Fruit fly (Drosophila melanogaster): ENCODE data around the gene hzg.

hzg gene

DNA sequence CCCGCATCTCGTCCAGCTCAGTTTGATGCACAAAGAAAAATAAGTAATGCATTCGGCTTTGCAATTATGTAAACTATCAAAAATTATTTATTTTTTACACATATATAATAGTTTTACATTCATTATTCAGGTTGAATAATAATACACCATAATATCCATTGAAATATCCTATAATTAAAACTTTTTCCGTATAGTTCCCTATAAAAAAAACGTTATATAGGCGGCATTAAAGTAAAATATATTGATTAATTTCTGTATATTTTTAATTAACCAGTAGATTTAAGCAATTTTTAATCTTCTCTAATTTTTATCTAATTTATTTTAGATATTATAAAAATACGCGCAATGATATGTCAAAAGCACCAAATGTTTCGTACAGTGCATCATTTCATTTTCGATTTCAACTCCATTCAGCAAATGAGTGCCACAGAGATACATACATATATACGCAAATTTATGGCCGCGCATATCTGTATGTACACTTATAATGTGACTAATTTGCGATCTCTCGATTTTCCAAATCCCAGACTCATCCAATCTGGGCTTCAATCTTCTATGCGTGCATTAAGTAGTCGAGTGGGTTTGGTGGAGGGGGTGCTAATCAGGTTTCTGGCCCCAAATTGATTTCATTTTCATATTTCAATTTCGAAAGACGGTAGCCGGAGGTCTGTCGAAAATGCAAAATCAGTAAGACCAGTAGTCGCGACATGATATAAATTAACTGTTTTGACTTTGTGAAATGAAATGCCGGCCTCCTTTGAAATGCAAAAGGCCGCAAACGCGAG is 8.9 kb upstream of the hzg start (continued):
- TF ChIP-seq CG10267 (tag; optimal IDR thresholded peaks at IDR 0.05) (peak; percentile 33), luna (GFP tag; optimal IDR thresholded peaks at IDR 0.05) (no peak), kni (GFP tag; optimal IDR thresholded peaks at IDR 0.05) (no peak), CG11695 (GFP tag; IDR thresholded peaks at IDR 0.05) (no peak), CG31441 (GFP tag; IDR thresholded peaks at IDR 0.05) (peak; percentile 63), zen (tag; optimal IDR thresholded peaks at IDR 0.05) (no peak), gem (tag; optimal IDR thresholded peaks at IDR 0.05) (peak; percentile 59), CG7839 (tag; optimal IDR thresholded peaks at IDR 0.05) (peak; percentile 29), Blimp-1 (GFP tag; optimal IDR thresholded peaks at IDR 0.05) (peak; percentile 35), C15 (GFP tag; IDR thresholded peaks at IDR 0.05) (no peak), CG8924 (tag; optimal IDR thresholded peaks at IDR 0.05) (peak; percentile 22), Sox102F (GFP tag; optimal IDR thresholded peaks at IDR 0.05) (peak; percentile 29), CG14965 (GFP tag; optimal IDR thresholded peaks at IDR 0.05; ENCODE audit: borderline replicate concordance) (no peak), CG3847 (GFP tag; IDR thresholded peaks at IDR 0.05) (no peak), tx (GFP tag; optimal IDR thresholded peaks at IDR 0.05) (no peak), Lim3 (GFP tag; IDR thresholded peaks at IDR 0.05) (no peak), ato (GFP tag; IDR thresholded peaks at IDR 0.05; ENCODE audit: partially characterized antibody) (no peak), cad (GFP tag; optimal IDR thresholded peaks at IDR 0.05) (no peak), CG10979 (tag; optimal IDR thresholded peaks at IDR 0.05) (peak; percentile 35), abd-A (tag; optimal IDR thresholded peaks at IDR 0.05) (peak; percentile 63), crp (GFP tag; optimal IDR thresholded peaks at IDR 0.05) (no peak), corto (GFP tag; optimal IDR thresholded peaks at IDR 0.05) (no peak), fd96Cb (tag; optimal IDR thresholded peaks at IDR 0.05) (peak; percentile 20), CoRest (tag; optimal IDR thresholded peaks at IDR 0.05) (peak; percentile 37), ci (GFP tag; IDR thresholded peaks at IDR 0.05) (no peak), dmrt11E (tag; optimal IDR thresholded peaks at IDR 0.05) (peak; percentile 60), wdn (GFP tag; IDR thresholded peaks at IDR 0.05) (no peak), z (GFP tag; IDR thresholded peaks at IDR 0.05) (no peak), bsh (GFP tag; optimal IDR thresholded peaks at IDR 0.05) (peak in 1 of 2 experiments; percentile 3), Six4 (GFP tag; optimal IDR thresholded peaks at IDR 0.05) (no peak), hb (GFP tag; IDR thresholded peaks at IDR 0.05; ENCODE audit: partially characterized antibody) (no peak), Vsx1 (GFP tag; optimal IDR thresholded peaks at IDR 0.05) (peak; percentile 25), emc (GFP tag; optimal IDR thresholded peaks at IDR 0.05) (no peak), Elba2 (GFP tag; optimal IDR thresholded peaks at IDR 0.05) (no peak), D19B (GFP tag; optimal IDR thresholded peaks at IDR 0.05) (no peak), pb (GFP tag; optimal IDR thresholded peaks at IDR 0.05) (no peak), CG11093 (GFP tag; IDR thresholded peaks at IDR 0.05) (no peak), unpg (GFP tag; optimal IDR thresholded peaks at IDR 0.05) (no peak), Max (GFP tag; optimal IDR thresholded peaks at IDR 0.05) (no peak), Dref (GFP tag; IDR thresholded peaks at IDR 0.05) (no peak), sob (GFP tag; IDR thresholded peaks at IDR 0.05) (no peak), phol (tag; optimal IDR thresholded peaks at IDR 0.05) (peak; percentile 43), Hr51 (GFP tag; optimal IDR thresholded peaks at IDR 0.05) (peak in 1 of 2 experiments; percentile 55), CG7987 (GFP tag; optimal IDR thresholded peaks at IDR 0.05) (no peak), Scr (GFP tag; IDR thresholded peaks at IDR 0.05; ENCODE audit: partially characterized antibody) (no peak), CG18262 (tag; optimal IDR thresholded peaks at IDR 0.05) (peak; percentile 70), CG13894 (tag; optimal IDR thresholded peaks at IDR 0.05) (peak; percentile 11), Ptx1 (GFP tag; IDR thresholded peaks at IDR 0.05) (no peak)
